Worm (Caenorhabditis elegans): ENCODE measurements around the gene iffb-1.

iffb-1 gene

ce11 chrIII:2329336-2329735, 15.1 kb downstream of the iffb-1 start, which contains the start of gene Y54F10BM.12:
TSS of gene Y54F10BM.12 (minus strand) at chrIII:2329679.
- no peak for TF ChIP-seq lin-32 (GFP tag; optimal IDR thresholded peaks at IDR 0.05)
- no peak for TF ChIP-seq unc-39 (tag; optimal IDR thresholded peaks at IDR 0.05)
- no peak for TF ChIP-seq elt-1 (tag; optimal IDR thresholded peaks at IDR 0.05; ENCODE audit: borderline replicate concordance, insufficient read depth)
- TF ChIP-seq bed-3 (GFP tag; optimal IDR thresholded peaks at IDR 0.05): no peak
- no peak for TF ChIP-seq lin-13 (tag; optimal IDR thresholded peaks at IDR 0.05)
- TF ChIP-seq tbx-8 (GFP tag; optimal IDR thresholded peaks at IDR 0.05): no peak
- TF ChIP-seq snpc-4 (tag; optimal IDR thresholded peaks at IDR 0.05): no peak
- no peak for TF ChIP-seq ztf-11 (tag; optimal IDR thresholded peaks at IDR 0.05)
- TF ChIP-seq unc-120 (tag; optimal IDR thresholded peaks at IDR 0.05; ENCODE audit: poor library complexity, severe bottlenecking): no peak
- no peak for TF ChIP-seq ceh-39 (tag; optimal IDR thresholded peaks at IDR 0.05)
- no peak for TF ChIP-seq mls-2 (tag; optimal IDR thresholded peaks at IDR 0.05)
- TF ChIP-seq elt-3 (tag; optimal IDR thresholded peaks at IDR 0.05): no peak
- no peak for TF ChIP-seq flh-1 (GFP tag; optimal IDR thresholded peaks at IDR 0.05)

- TF ChIP-seq lin-13 (tag; optimal IDR thresholded peaks at IDR 0.05): no peak
- TF ChIP-seq blmp-1 (tag; optimal IDR thresholded peaks at IDR 0.05): no peak
- no peak for TF ChIP-seq ham-2 (GFP tag; optimal IDR thresholded peaks at IDR 0.05)
- TF ChIP-seq bed-3 (GFP tag; optimal IDR thresholded peaks at IDR 0.05): no peak
- no peak for TF ChIP-seq mab-5 (tag; optimal IDR thresholded peaks at IDR 0.05)
- no peak for TF ChIP-seq M03D4.4 (tag; optimal IDR thresholded peaks at IDR 0.05)
- no peak for TF ChIP-seq ceh-43 (GFP tag; optimal IDR thresholded peaks at IDR 0.05)
- no peak for TF ChIP-seq zip-8 (tag; optimal IDR thresholded peaks at IDR 0.05)
These were observed 16.2 kb downstream of the iffb-1 start for ce11 chrIII:2330389-2330788.

DNA sequence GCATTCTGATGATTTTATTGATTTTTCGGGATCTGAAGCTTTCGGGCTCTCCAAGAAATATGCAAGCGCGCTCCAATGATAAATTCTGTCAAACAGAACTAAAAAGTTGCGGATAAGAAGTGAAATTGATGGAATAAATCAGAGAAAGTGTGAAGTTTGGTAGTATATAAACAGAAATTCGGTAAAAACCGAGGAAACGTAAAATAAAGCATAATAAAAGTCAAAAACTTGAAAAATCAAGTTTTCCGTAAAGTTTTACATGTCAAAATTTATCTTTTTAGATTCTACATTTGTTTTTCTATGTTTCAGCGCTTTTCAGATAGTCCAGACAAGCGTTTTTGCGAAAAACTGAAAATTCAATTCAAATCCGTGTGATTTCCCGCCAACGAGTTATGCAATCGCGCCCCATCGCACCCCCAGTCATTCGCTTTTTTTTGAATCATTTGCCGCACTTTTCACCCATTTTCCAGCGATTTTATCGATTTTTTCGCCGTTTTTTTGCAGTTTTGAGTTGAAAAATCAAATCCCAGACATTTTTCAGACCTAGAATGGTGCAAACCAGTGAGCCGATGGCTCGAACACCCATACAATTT, 16.9 kb downstream of the iffb-1 start, which contains the start of the genes Y54F10BM.13 and ppm-1.D:
Gene Y54F10BM.13 (minus strand): TSS at position 51 of the 593 bp plus-strand sequence.
Gene ppm-1.D (plus strand): TSS at position 540 of the 593 bp plus-strand sequence.
- TF ChIP-seq lsy-2 (tag; optimal IDR thresholded peaks at IDR 0.05) (peak; percentile 44), sem-2 (GFP tag; optimal IDR thresholded peaks at IDR 0.05) (no peak), mep-1 (tag; optimal IDR thresholded peaks at IDR 0.05) (no peak), mab-5 (tag; optimal IDR thresholded peaks at IDR 0.05) (no peak), sptf-1 (tag; optimal IDR thresholded peaks at IDR 0.05) (peak; percentile 28), nhr-237 (tag; optimal IDR thresholded peaks at IDR 0.05) (no peak)

ce11 chrIII:2343273-2343672, 29.0 kb downstream of the iffb-1 start, which contains the start of gene phf-5:
TSS of gene phf-5 (plus strand) at chrIII:2343573.
- TF ChIP-seq zip-8 (tag; optimal IDR thresholded peaks at IDR 0.05): no peak
- TF ChIP-seq unc-62 (GFP tag; optimal IDR thresholded peaks at IDR 0.05): no peak
- TF ChIP-seq nhr-76 (tag; optimal IDR thresholded peaks at IDR 0.05): no peak
- TF ChIP-seq pha-4 (tag; optimal IDR thresholded peaks at IDR 0.05): no peak
- no peak for TF ChIP-seq tbx-8 (GFP tag; optimal IDR thresholded peaks at IDR 0.05)
- TF ChIP-seq ceh-83 (GFP tag; optimal IDR thresholded peaks at IDR 0.05): no peak
- TF ChIP-seq mep-1 (tag; optimal IDR thresholded peaks at IDR 0.05): no peak
- no peak for TF ChIP-seq ztf-11 (tag; optimal IDR thresholded peaks at IDR 0.05)
- no peak for TF ChIP-seq blmp-1 (tag; optimal IDR thresholded peaks at IDR 0.05)
- no peak for TF ChIP-seq drap-1 (GFP tag; optimal IDR thresholded peaks at IDR 0.05)
- TF ChIP-seq mab-5 (tag; optimal IDR thresholded peaks at IDR 0.05): no peak
- no peak for TF ChIP-seq nhr-28 (tag; optimal IDR thresholded peaks at IDR 0.05)
- TF ChIP-seq lsy-2 (tag; optimal IDR thresholded peaks at IDR 0.05): no peak
- no peak for TF ChIP-seq unc-120 (tag; optimal IDR thresholded peaks at IDR 0.05; ENCODE audit: poor library complexity, severe bottlenecking)
- TF ChIP-seq ceh-39 (tag; optimal IDR thresholded peaks at IDR 0.05): no peak
- TF ChIP-seq sptf-1 (tag; optimal IDR thresholded peaks at IDR 0.05): no peak
- TF ChIP-seq bed-3 (GFP tag; optimal IDR thresholded peaks at IDR 0.05): no peak
- no peak for TF ChIP-seq ham-2 (GFP tag; optimal IDR thresholded peaks at IDR 0.05)
- no peak for TF ChIP-seq ceh-43 (GFP tag; optimal IDR thresholded peaks at IDR 0.05)
- no peak for TF ChIP-seq snpc-4 (tag; optimal IDR thresholded peaks at IDR 0.05)

DNA sequence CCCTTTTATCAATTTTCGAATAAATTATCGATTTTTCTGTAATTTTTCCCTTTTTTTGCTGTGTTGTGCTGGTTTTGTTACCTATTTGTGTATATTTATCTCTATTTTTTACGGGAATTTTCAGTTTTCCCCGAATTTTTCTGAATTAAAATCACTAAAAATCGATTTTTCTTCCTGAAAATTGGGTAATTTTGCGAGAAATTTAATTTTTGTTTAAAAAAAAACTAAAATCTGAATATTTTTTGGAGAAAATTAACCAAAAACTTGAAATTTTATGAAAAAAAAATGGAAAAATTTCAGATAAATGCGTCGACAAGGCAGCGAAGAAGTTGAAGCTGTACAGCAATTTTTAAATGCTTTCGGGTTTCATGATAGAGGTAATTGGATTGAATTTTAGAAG, 33.1 kb downstream of the iffb-1 start, which contains the start of gene gip-1:
Gene gip-1 (plus strand): TSS at position 301 of the 400 bp plus-strand sequence.
- no peak for TF ChIP-seq nhr-237 (tag; optimal IDR thresholded peaks at IDR 0.05)
- TF ChIP-seq snpc-4 (tag; optimal IDR thresholded peaks at IDR 0.05): no peak
- TF ChIP-seq mls-2 (tag; optimal IDR thresholded peaks at IDR 0.05): no peak
- no peak for TF ChIP-seq ham-2 (GFP tag; optimal IDR thresholded peaks at IDR 0.05)
- no peak for TF ChIP-seq nhr-12 (tag; optimal IDR thresholded peaks at IDR 0.05)
- no peak for TF ChIP-seq ceh-43 (GFP tag; optimal IDR thresholded peaks at IDR 0.05)

All from whole organism, mixed stage, embryonic.